Worm (Caenorhabditis elegans): ENCODE measurements around the gene tbx-35.
A peak's percentile ranks its signal among the peaks of the same experiment; 100 is the strongest.

Gene tbx-35

ce11 chrII:5554317-5554716, 29.1 kb upstream of the tbx-35 start, which contains the start of gene ins-12:
Gene ins-12 (plus strand): TSS chrII:5554617.
- TF ChIP-seq nhr-237 (tag; optimal IDR thresholded peaks at IDR 0.05) (no peak), ceh-39 (tag; optimal IDR thresholded peaks at IDR 0.05) (no peak), bed-3 (GFP tag; optimal IDR thresholded peaks at IDR 0.05) (no peak), hlh-1 (tag; optimal IDR thresholded peaks at IDR 0.05) (no peak), ceh-43 (GFP tag; optimal IDR thresholded peaks at IDR 0.05) (no peak)

ce11 chrII:5553531-5553930, 28.3 kb upstream of the tbx-35 start:
- no peak for TF ChIP-seq zip-8 (tag; optimal IDR thresholded peaks at IDR 0.05)
- TF ChIP-seq ceh-39 (tag; optimal IDR thresholded peaks at IDR 0.05), result no peak
- TF ChIP-seq blmp-1 (tag; optimal IDR thresholded peaks at IDR 0.05), result no peak
- TF ChIP-seq unc-39 (tag; optimal IDR thresholded peaks at IDR 0.05), result no peak
- no peak for TF ChIP-seq sptf-1 (tag; optimal IDR thresholded peaks at IDR 0.05)
- no peak for TF ChIP-seq ham-2 (GFP tag; optimal IDR thresholded peaks at IDR 0.05)
- no peak for TF ChIP-seq bed-3 (GFP tag; optimal IDR thresholded peaks at IDR 0.05)
- TF ChIP-seq hlh-1 (tag; optimal IDR thresholded peaks at IDR 0.05), result no peak
- no peak for TF ChIP-seq pha-4 (tag; optimal IDR thresholded peaks at IDR 0.05)
- no peak for TF ChIP-seq nhr-237 (tag; optimal IDR thresholded peaks at IDR 0.05)

- TF ChIP-seq elt-3 (tag; optimal IDR thresholded peaks at IDR 0.05) (no peak), nhr-76 (tag; optimal IDR thresholded peaks at IDR 0.05) (no peak), ces-1 (GFP tag; optimal IDR thresholded peaks at IDR 0.05) (no peak), ceh-39 (tag; optimal IDR thresholded peaks at IDR 0.05) (no peak)
Measured at ce11 chrII:5551517-5551916, 26.3 kb upstream of the tbx-35 start, which contains the start of gene C17C3.5. Gene C17C3.5 (plus strand): TSS chrII:5551817.

ce11 chrII:5549746-5550145, 24.5 kb upstream of the tbx-35 start, which contains the start of gene C17C3.6:
Gene C17C3.6 (plus strand): TSS chrII:5550046.
- TF ChIP-seq ceh-39 (tag; optimal IDR thresholded peaks at IDR 0.05) (no peak), snpc-4 (tag; optimal IDR thresholded peaks at IDR 0.05) (no peak), sem-2 (GFP tag; optimal IDR thresholded peaks at IDR 0.05) (no peak), ztf-11 (tag; optimal IDR thresholded peaks at IDR 0.05) (no peak), ces-1 (GFP tag; optimal IDR thresholded peaks at IDR 0.05) (no peak), sptf-1 (tag; optimal IDR thresholded peaks at IDR 0.05) (no peak), mab-5 (tag; optimal IDR thresholded peaks at IDR 0.05) (no peak), pha-4 (tag; optimal IDR thresholded peaks at IDR 0.05) (no peak)

ce11 chrII:5547442-5547894, 22.3 kb upstream of the tbx-35 start, which contains the start of gene acdh-2:
Gene acdh-2 (minus strand): TSS chrII:5547492.
- TF ChIP-seq mls-2 (tag; optimal IDR thresholded peaks at IDR 0.05) (no peak), lin-13 (tag; optimal IDR thresholded peaks at IDR 0.05) (no peak), mep-1 (tag; optimal IDR thresholded peaks at IDR 0.05) (no peak), ceh-83 (GFP tag; optimal IDR thresholded peaks at IDR 0.05) (no peak), tbx-8 (GFP tag; optimal IDR thresholded peaks at IDR 0.05) (no peak), mab-5 (tag; optimal IDR thresholded peaks at IDR 0.05) (no peak), ces-1 (GFP tag; optimal IDR thresholded peaks at IDR 0.05) (no peak), unc-120 (tag; optimal IDR thresholded peaks at IDR 0.05; ENCODE audit: poor library complexity, severe bottlenecking) (no peak), ceh-43 (GFP tag; optimal IDR thresholded peaks at IDR 0.05) (no peak), ztf-11 (tag; optimal IDR thresholded peaks at IDR 0.05) (no peak), nhr-237 (tag; optimal IDR thresholded peaks at IDR 0.05) (no peak)

ce11 chrII:5544764-5545163, 19.6 kb upstream of the tbx-35 start, which contains the start of gene ins-13:
Gene ins-13 (minus strand): TSS chrII:5544864.
- TF ChIP-seq drap-1 (GFP tag; optimal IDR thresholded peaks at IDR 0.05) (no peak), nhr-12 (tag; optimal IDR thresholded peaks at IDR 0.05) (no peak), snpc-4 (tag; optimal IDR thresholded peaks at IDR 0.05) (no peak), cnd-1 (tag; optimal IDR thresholded peaks at IDR 0.05) (no peak), ceh-39 (tag; optimal IDR thresholded peaks at IDR 0.05) (no peak)

ce11 chrII:5544145-5544515, 18.9 kb upstream of the tbx-35 start:
- TF ChIP-seq nhr-28 (tag; optimal IDR thresholded peaks at IDR 0.05) (no peak), bed-3 (GFP tag; optimal IDR thresholded peaks at IDR 0.05) (no peak), unc-62 (GFP tag; optimal IDR thresholded peaks at IDR 0.05) (no peak), nhr-2 (tag; optimal IDR thresholded peaks at IDR 0.05) (peak; percentile 23)

Data from whole organism, mixed stage, embryonic.